Worm (Caenorhabditis elegans): Measurements from ENCODE around the gene pals-23.

The pals-23 gene

ce11 chrIII:89155-89554 is 35.4 kb upstream of the pals-23 start:
- TF ChIP-seq lin-1 (GFP tag; IDR thresholded peaks at IDR 0.05) (peak; percentile 47; the same call in 1 of the 2 replicates), unc-130 (GFP tag; optimal IDR thresholded peaks at IDR 0.05) (peak; percentile 61), dpl-1 (GFP tag; optimal IDR thresholded peaks at IDR 0.05) (peak; percentile 30), snpc-1.2 (GFP tag; IDR thresholded peaks at IDR 0.05) (peak; percentile 71), lir-3 (tag; optimal IDR thresholded peaks at IDR 0.05) (peak; percentile 39), skn-1 (tag; optimal IDR thresholded peaks at IDR 0.05) (no peak), T26A8.4 (GFP tag; IDR thresholded peaks at IDR 0.05) (peak; percentile 68), lin-38 (GFP tag; IDR thresholded peaks at IDR 0.05) (peak; percentile 79), hmg-1.1 (GFP tag; IDR thresholded peaks at IDR 0.05) (peak; percentile 62), mep-1 (tag; optimal IDR thresholded peaks at IDR 0.05) (peak; percentile 69), ces-1 (GFP tag; optimal IDR thresholded peaks at IDR 0.05) (no peak), F44E2.7 (GFP tag; IDR thresholded peaks at IDR 0.05) (peak; percentile 82; the same call in 1 of the 2 replicates), vab-7 (GFP tag; IDR thresholded peaks at IDR 0.05) (peak; percentile 61; the same call in 1 of the 2 replicates), spr-1 (tag; optimal IDR thresholded peaks at IDR 0.05) (peak; percentile 26), zip-2 (tag; optimal IDR thresholded peaks at IDR 0.05) (peak; percentile 11), duxl-1 (tag; optimal IDR thresholded peaks at IDR 0.05; ENCODE audit: poor library complexity) (peak; percentile 84), T20F7.1 (GFP tag; optimal IDR thresholded peaks at IDR 0.05) (peak; percentile 83), set-16 (GFP tag; IDR thresholded peaks at IDR 0.05) (no peak), lin-15B (tag; optimal IDR thresholded peaks at IDR 0.05) (no peak), mes-2 (tag; optimal IDR thresholded peaks at IDR 0.05; ENCODE audit: poor library complexity, severe bottlenecking) (peak; percentile 72), ama-1 (optimal IDR thresholded peaks at IDR 0.05) (peak; percentile 89), daf-16 (GFP tag; optimal IDR thresholded peaks at IDR 0.05) (peak in 1 of 2 experiments; percentile 75), daf-16 (tag; optimal IDR thresholded peaks at IDR 0.05) (peak; percentile 41), zip-11 (GFP tag; IDR thresholded peaks at IDR 0.05) (no peak), daf-12 (tag; optimal IDR thresholded peaks at IDR 0.05) (no peak), F10B5.3 (tag; optimal IDR thresholded peaks at IDR 0.05) (no peak), nhr-41 (GFP tag; IDR thresholded peaks at IDR 0.05) (no peak), hlh-30 (tag; optimal IDR thresholded peaks at IDR 0.05; ENCODE audit: insufficient read depth) (peak; percentile 60), rbr-2 (tag; optimal IDR thresholded peaks at IDR 0.05) (peak; percentile 12), nhr-102 (tag; optimal IDR thresholded peaks at IDR 0.05) (peak; percentile 52), php-3 (GFP tag; IDR thresholded peaks at IDR 0.05) (peak; percentile 46; the same call in 1 of the 2 replicates), dmd-6 (GFP tag; IDR thresholded peaks at IDR 0.05) (peak; percentile 40), madf-9 (GFP tag; conservative IDR thresholded peaks at IDR 0.05) (0 out of 2 replicates have a peak, but pooled peaks have one; percentile 60), Y5F2A.4 (GFP tag; optimal IDR thresholded peaks at IDR 0.05) (peak; percentile 50), daf-19 (GFP tag; conservative IDR thresholded peaks at IDR 0.05) (0 out of 2 replicates have a peak, but pooled peaks have one; percentile 65), Y75B8A.6 (GFP tag; IDR thresholded peaks at IDR 0.05) (no peak), attf-4 (tag; optimal IDR thresholded peaks at IDR 0.05) (no peak), ctbp-1 (GFP tag; IDR thresholded peaks at IDR 0.05) (peak; percentile 44; the same call in 1 of the 2 replicates), nhr-42 (GFP tag; IDR thresholded peaks at IDR 0.05) (0 out of 2 replicates have a peak, but pooled peaks have one; percentile 47), sdz-12 (GFP tag; optimal IDR thresholded peaks at IDR 0.05) (no peak), dmd-8 (GFP tag; IDR thresholded peaks at IDR 0.05) (peak; percentile 80), egl-43 (GFP tag; IDR thresholded peaks at IDR 0.05) (peak; percentile 79; the same call in 1 of the 2 replicates), unc-62 (GFP tag; optimal IDR thresholded peaks at IDR 0.05 in 1 of 2) (peak in 1 of 2 experiments; percentile 84), unc-62 (tag; optimal IDR thresholded peaks at IDR 0.05) (no peak), ztf-11 (tag; optimal IDR thresholded peaks at IDR 0.05) (no peak), fos-1 (tag; optimal IDR thresholded peaks at IDR 0.05) (no peak), madf-5 (GFP tag; IDR thresholded peaks at IDR 0.05) (peak in 1 of 2 experiments; percentile 79; a peak in 2 of 4 replicates), nhr-6 (tag; optimal IDR thresholded peaks at IDR 0.05) (no peak), lin-13 (GFP tag; optimal IDR thresholded peaks at IDR 0.05) (peak; percentile 55), D1046.2 (GFP tag; IDR thresholded peaks at IDR 0.05) (peak; percentile 62; the same call in 1 of the 2 replicates), nhr-48 (tag; optimal IDR thresholded peaks at IDR 0.05) (no peak), lim-7 (GFP tag; IDR thresholded peaks at IDR 0.05) (peak; percentile 81)
